Fruit fly (Drosophila melanogaster) whole organism, prepupa: Measurements from ENCODE around the gene CG46301.
A peak's percentile ranks its signal among the peaks of the same experiment; 100 is the strongest.

Experiments used
- Blimp-1 ChIP-seq: fragments of 200-800 bp; sonication (Bioruptor generic); optimal IDR thresholded peaks from 3 replicates; lab custom pipeline; 2017; ENCODE audit warnings: missing biosample characterization, missing genetic modification characterization, mild to moderate bottlenecking, moderate library complexity, missing genetic modification reagents
- CG10631 ChIP-seq: fragments of 200-800 bp; sonication (Bioruptor generic); optimal IDR thresholded peaks from 2 replicates; lab custom pipeline; 2016; ENCODE audit warnings: missing biosample characterization, missing genetic modification characterization
- CG10669 ChIP-seq: fragments of 200-800 bp; sonication (Bioruptor generic); optimal IDR thresholded peaks from 3 replicates; lab custom pipeline; 2018; ENCODE audit warnings: missing biosample characterization, mild to moderate bottlenecking, missing genetic modification characterization, moderate library complexity
- CG11762 ChIP-seq: fragments of 200-800 bp; sonication (Bioruptor generic); optimal IDR thresholded peaks from 3 replicates; lab custom pipeline; 2016; ENCODE audit warnings: missing biosample characterization, missing genetic modification characterization; ENCODE audit not compliant: insufficient read depth
- CG11902 ChIP-seq: fragments of 200-800 bp; sonication (Bioruptor generic); optimal IDR thresholded peaks from 3 replicates; lab custom pipeline; 2016; ENCODE audit warnings: missing biosample characterization, missing genetic modification characterization
- CG15336 ChIP-seq: fragments of 200-800 bp; sonication (Bioruptor generic); IDR thresholded peaks from 2 replicates; pipeline ENCODE4 v1.3.6; 2022; ENCODE audit warnings: missing biosample characterization, missing genetic modification characterization
- CG1621 ChIP-seq: fragments of 200-800 bp; sonication (Bioruptor generic); optimal IDR thresholded peaks from 3 replicates; lab custom pipeline; 2018; ENCODE audit warnings: missing biosample characterization, mild to moderate bottlenecking, missing genetic modification characterization
- CG16779 ChIP-seq: fragments of 200-800 bp; sonication (Bioruptor generic); optimal IDR thresholded peaks from 3 replicates; lab custom pipeline; 2017; ENCODE audit warnings: missing biosample characterization, mild to moderate bottlenecking, missing genetic modification characterization
- CG3032 ChIP-seq: fragments of 200-800 bp; optimal IDR thresholded peaks from 2 replicates; lab custom pipeline; 2019; ENCODE audit warnings: missing biosample characterization, mild to moderate bottlenecking, missing genetic modification characterization, moderate library complexity
- CG31627 ChIP-seq: fragments of 200-800 bp; sonication (Bioruptor generic); optimal IDR thresholded peaks from 3 replicates; lab custom pipeline; 2016; ENCODE audit warnings: missing biosample characterization, missing genetic modification characterization
- CG32006 ChIP-seq: fragments of 200-800 bp; sonication (Bioruptor generic); optimal IDR thresholded peaks from 3 replicates; lab custom pipeline; 2017; ENCODE audit warnings: missing biosample characterization, mild to moderate bottlenecking, missing genetic modification characterization
- CG3919 ChIP-seq: fragments of 200-800 bp; sonication (Bioruptor generic); optimal IDR thresholded peaks from 3 replicates; lab custom pipeline; 2016; ENCODE audit warnings: missing biosample characterization, missing genetic modification characterization
- CG6163 ChIP-seq: fragments of 200-800 bp; sonication (Bioruptor generic); IDR thresholded peaks from 3 replicates; pipeline ENCODE4 v1.3.6; 2022; ENCODE audit warnings: missing biosample characterization, missing genetic modification characterization
- CG6276 ChIP-seq: fragments of 200-800 bp; sonication (Bioruptor generic); optimal IDR thresholded peaks from 2 replicates; lab custom pipeline; 2017; ENCODE audit warnings: missing biosample characterization, mild to moderate bottlenecking, missing genetic modification characterization
- CG6854 ChIP-seq: fragments of 200-800 bp; sonication (Bioruptor generic); optimal IDR thresholded peaks from 2 replicates; lab custom pipeline; 2017; ENCODE audit warnings: missing biosample characterization, mild to moderate bottlenecking, missing genetic modification characterization
- CG7368 ChIP-seq: fragments of 200-800 bp; sonication (Bioruptor generic); optimal IDR thresholded peaks from 3 replicates; lab custom pipeline; 2016; ENCODE audit warnings: missing biosample characterization, missing genetic modification characterization
- CG8119 ChIP-seq: fragments of 200-800 bp; sonication (Bioruptor generic); IDR thresholded peaks from 3 replicates; pipeline ENCODE4 v1.3.6; 2022; ENCODE audit warnings: missing biosample characterization, missing genetic modification characterization
- CG8632 ChIP-seq: fragments of 200-800 bp; sonication (Bioruptor generic); optimal IDR thresholded peaks from 3 replicates; lab custom pipeline; 2016; ENCODE audit warnings: missing biosample characterization, missing genetic modification characterization
- Eip78C ChIP-seq: fragments of 200-800 bp; sonication (Bioruptor generic); peaks from one replicate; lab custom pipeline; 2016; ENCODE audit warnings: missing biosample characterization, missing genetic modification characterization
- Eip93F ChIP-seq: fragments of 200-800 bp; sonication (Bioruptor generic); optimal IDR thresholded peaks from 2 replicates; lab custom pipeline; 2016; ENCODE audit warnings: missing biosample characterization, mild to moderate bottlenecking, missing genetic modification characterization
- Ets21C ChIP-seq: fragments of 200-800 bp; sonication (Bioruptor generic); optimal IDR thresholded peaks from 3 replicates; lab custom pipeline; 2016; ENCODE audit warnings: missing biosample characterization, missing genetic modification characterization
- Ets96B ChIP-seq: fragments of 200-800 bp; optimal IDR thresholded peaks from 2 replicates; lab custom pipeline; 2019; ENCODE audit warnings: missing biosample characterization, mild to moderate bottlenecking, missing genetic modification characterization, moderate library complexity
- Hr38 ChIP-seq: sonication (Bioruptor generic); optimal IDR thresholded peaks from 2 replicates; lab custom pipeline; 2016; ENCODE audit warnings: missing biosample characterization, missing genetic modification characterization
- Hr39 ChIP-seq: fragments of 200-800 bp; sonication (Bioruptor generic); optimal IDR thresholded peaks from 2 replicates; lab custom pipeline; 2016; ENCODE audit warnings: missing biosample characterization, missing genetic modification characterization
- Lpt ChIP-seq: fragments of 200-800 bp; sonication (Bioruptor generic); optimal IDR thresholded peaks from 3 replicates; lab custom pipeline; 2016; ENCODE audit warnings: missing biosample characterization, missing genetic modification characterization
- Met ChIP-seq: fragments of 200-800 bp; sonication (Bioruptor generic); optimal IDR thresholded peaks from 3 replicates; lab custom pipeline; 2016; ENCODE audit warnings: missing biosample characterization, missing genetic modification characterization
- OdsH ChIP-seq: fragments of 200-800 bp; sonication (Bioruptor generic); optimal IDR thresholded peaks from 3 replicates; lab custom pipeline; 2016; ENCODE audit warnings: missing biosample characterization, missing genetic modification characterization
- Smox ChIP-seq: fragments of 200-800 bp; sonication (Bioruptor generic); optimal IDR thresholded peaks from 3 replicates; lab custom pipeline; 2016; ENCODE audit warnings: missing biosample characterization, missing genetic modification characterization
- Sox14 ChIP-seq: fragments of 200-800 bp; sonication (Bioruptor generic); optimal IDR thresholded peaks from 3 replicates; lab custom pipeline; 2016; ENCODE audit warnings: missing biosample characterization, missing genetic modification characterization
- Sox15 ChIP-seq: fragments of 200-800 bp; sonication (Bioruptor generic); optimal IDR thresholded peaks from 3 replicates; lab custom pipeline; 2016; ENCODE audit warnings: missing biosample characterization, missing genetic modification characterization
- cyc ChIP-seq: fragments of 200-800 bp; sonication (Bioruptor generic); optimal IDR thresholded peaks from 3 replicates; lab custom pipeline; 2016; ENCODE audit warnings: missing biosample characterization, missing genetic modification characterization
- dsx ChIP-seq: fragments of 200-800 bp; optimal IDR thresholded peaks from 3 replicates; lab custom pipeline; 2019; ENCODE audit warnings: missing biosample characterization, mild to moderate bottlenecking, missing genetic modification characterization, moderate library complexity; ENCODE audit not compliant: poor library complexity, severe bottlenecking
- eg ChIP-seq: fragments of 200-800 bp; sonication (Bioruptor generic); IDR thresholded peaks from 3 replicates; pipeline ENCODE4 v1.3.6; 2022; ENCODE audit warnings: missing biosample characterization, missing genetic modification characterization
- esn ChIP-seq: fragments of 200-800 bp; sonication (Bioruptor generic); optimal IDR thresholded peaks from 2 replicates; lab custom pipeline; 2016; ENCODE audit warnings: missing biosample characterization, mild to moderate bottlenecking, missing genetic modification characterization, moderate library complexity
- fd59A ChIP-seq: fragments of 200-800 bp; sonication (Bioruptor generic); optimal IDR thresholded peaks from 2 replicates; lab custom pipeline; 2017; ENCODE audit warnings: missing biosample characterization, mild to moderate bottlenecking, missing genetic modification characterization, missing genetic modification reagents
- fd85E ChIP-seq: fragments of 200-800 bp; sonication (Bioruptor generic); optimal IDR thresholded peaks from 3 replicates; lab custom pipeline; 2016; ENCODE audit warnings: missing biosample characterization, missing genetic modification characterization
- lz ChIP-seq: fragments of 200-800 bp; sonication (Bioruptor generic); optimal IDR thresholded peaks from 3 replicates; lab custom pipeline; 2016; ENCODE audit warnings: missing biosample characterization, missing genetic modification characterization
- pdm3 ChIP-seq: fragments of 200-800 bp; sonication (Bioruptor generic); optimal IDR thresholded peaks from 3 replicates; lab custom pipeline; 2016; ENCODE audit warnings: missing biosample characterization, missing genetic modification characterization
- salr ChIP-seq, 2 experiments: fragments of 200-800 bp; sonication (Bioruptor generic); optimal IDR thresholded peaks; 3 replicates each; lab custom pipeline; 2016 to 2018; ENCODE audit warnings: missing biosample characterization in 2 of 2, missing genetic modification characterization in 2 of 2, mild to moderate bottlenecking in 1 of 2
- spab ChIP-seq: fragments of 200-800 bp; sonication (Bioruptor generic); optimal IDR thresholded peaks from 2 replicates; lab custom pipeline; 2017; ENCODE audit warnings: missing biosample characterization, mild to moderate bottlenecking, missing genetic modification characterization, missing genetic modification reagents
- ss ChIP-seq, 2 experiments: fragments of 200-800 bp; sonication (Bioruptor generic); optimal IDR thresholded peaks; 2 replicates in 1 of 2; 3 replicates in 1 of 2; lab custom pipeline; 2017 to 2018; ENCODE audit warnings: mild to moderate bottlenecking in 2 of 2, missing biosample characterization in 2 of 2, missing genetic modification characterization in 2 of 2, moderate library complexity in 1 of 2
- svp ChIP-seq: fragments of 200-800 bp; sonication (Bioruptor generic); peaks from one replicate; lab custom pipeline; 2016; ENCODE audit warnings: missing biosample characterization, missing genetic modification characterization
- topi ChIP-seq: fragments of 200-800 bp; sonication (Bioruptor generic); optimal IDR thresholded peaks from 3 replicates; lab custom pipeline; 2016; ENCODE audit warnings: missing biosample characterization, missing genetic modification characterization
- vri ChIP-seq: fragments of 200-800 bp; sonication (Bioruptor generic); optimal IDR thresholded peaks from 3 replicates; lab custom pipeline; 2016; ENCODE audit warnings: missing biosample characterization, mild to moderate bottlenecking, missing genetic modification characterization

CG46301 gene

dm6 chr2L:14133562-14134539 is 30.0 kb downstream of the CG46301 start (continued):
- TF ChIP-seq CG6163 (GFP tag; lab: Robert Waterston, UW), result 0 out of 3 replicates have a peak, but pooled peaks have one; percentile 35
- no peak for TF ChIP-seq esn (GFP tag; lab: Kevin White, UChicago)
- TF ChIP-seq fd85E, result no peak
- no peak for TF ChIP-seq cyc (GFP tag; lab: Kevin White, UChicago)
- TF ChIP-seq CG8632, result no peak
- peak; percentile 20; the same call in 1 of the 2 replicates for TF ChIP-seq CG15336
- TF ChIP-seq topi (GFP tag; lab: Kevin White, UChicago), result no peak
- no peak for TF ChIP-seq CG16779 (tag; lab: Kevin White, UChicago)
- TF ChIP-seq, all 60 proteins: peak for 11

dm6 chr2L:14136197-14136596 is 32.3 kb downstream of the CG46301 start:
- no peak for TF ChIP-seq OdsH
- TF ChIP-seq CG6276 (GFP tag; lab: Kevin White, UChicago), result no peak
- TF ChIP-seq CG11762 (GFP tag; lab: Kevin White, UChicago), result no peak
- no peak for TF ChIP-seq Eip93F (GFP tag; lab: Kevin White, UChicago)
- no peak for TF ChIP-seq lz (GFP tag; lab: Kevin White, UChicago)
- no peak for TF ChIP-seq cyc (GFP tag; lab: Kevin White, UChicago)
- no peak for TF ChIP-seq Smox (GFP tag; lab: Kevin White, UChicago)
- no peak for TF ChIP-seq Sox14 (GFP tag; lab: Kevin White, UChicago)
- no peak for TF ChIP-seq Hr39
- TF ChIP-seq Met (GFP tag; lab: Kevin White, UChicago), result no peak
- no peak for TF ChIP-seq CG1621 (tag; lab: Kevin White, UChicago)
- TF ChIP-seq dsx, result no peak
- no peak for TF ChIP-seq fd85E
- TF ChIP-seq CG6163 (GFP tag; lab: Robert Waterston, UW), result no peak
- no peak for TF ChIP-seq spab
- no peak for TF ChIP-seq svp
- TF ChIP-seq fd59A (GFP tag; lab: Kevin White, UChicago), result no peak
- TF ChIP-seq Hr38 (GFP tag; lab: Kevin White, UChicago), result no peak
- TF ChIP-seq CG3032 (tag; lab: Kevin White, UChicago), result no peak
- no peak for TF ChIP-seq CG8632
- TF ChIP-seq, all 60 proteins: peak for 0

- TF ChIP-seq CG7368 (GFP tag; lab: Kevin White, UChicago) (no peak), CG1621 (tag; lab: Kevin White, UChicago) (peak; percentile 1), CG3919 (GFP tag; lab: Kevin White, UChicago) (peak; percentile 41), CG6276 (GFP tag; lab: Kevin White, UChicago) (no peak), vri (GFP tag; lab: Kevin White, UChicago) (no peak), CG32006 (GFP tag; lab: Kevin White, UChicago) (peak; percentile 42), lz (GFP tag; lab: Kevin White, UChicago) (peak; percentile 7), pdm3 (GFP tag; lab: Kevin White, UChicago) (peak; percentile 17), CG10669 (GFP tag; lab: Kevin White, UChicago) (peak; percentile 1), CG11902 (no peak), dsx (peak; percentile 34), Sox15 (GFP tag; lab: Kevin White, UChicago) (no peak), Blimp-1 (GFP tag; lab: Kevin White, UChicago) (no peak), Ets96B (tag; lab: Kevin White, UChicago) (peak; percentile 36), Sox14 (GFP tag; lab: Kevin White, UChicago) (no peak), spab (peak; percentile 9), eg (GFP tag; lab: Robert Waterston, UW) (no peak), cyc (GFP tag; lab: Kevin White, UChicago) (peak; percentile 7), CG8119 (peak; percentile 44; the same call in 1 of the 3 replicates), CG6854 (GFP tag; lab: Kevin White, UChicago) (no peak), salr (GFP tag; optimal IDR thresholded peaks at IDR 0.05; lab: Kevin White, UChicago) (no peak), esn (GFP tag; lab: Kevin White, UChicago) (no peak), CG3032 (tag; lab: Kevin White, UChicago) (peak; percentile 23), Ets21C (GFP tag; lab: Kevin White, UChicago) (no peak), CG10631 (GFP tag; lab: Kevin White, UChicago) (peak; percentile 32), CG11762 (GFP tag; lab: Kevin White, UChicago) (no peak), Hr38 (GFP tag; lab: Kevin White, UChicago) (no peak), Eip78C (GFP tag; lab: Kevin White, UChicago) (peak; percentile 77), Lpt (GFP tag; lab: Kevin White, UChicago) (no peak), CG31627 (GFP tag; lab: Kevin White, UChicago) (no peak), ss (GFP tag; optimal IDR thresholded peaks at IDR 0.05; lab: Kevin White, UChicago) (peak in 1 of 2 experiments; percentile 43)
These were observed 37.3 kb downstream of the CG46301 start for dm6 chr2L:14141238-14141637.
